Worm (Caenorhabditis elegans): ENCODE results near the gene zzz-1.

Gene zzz-1

DNA sequence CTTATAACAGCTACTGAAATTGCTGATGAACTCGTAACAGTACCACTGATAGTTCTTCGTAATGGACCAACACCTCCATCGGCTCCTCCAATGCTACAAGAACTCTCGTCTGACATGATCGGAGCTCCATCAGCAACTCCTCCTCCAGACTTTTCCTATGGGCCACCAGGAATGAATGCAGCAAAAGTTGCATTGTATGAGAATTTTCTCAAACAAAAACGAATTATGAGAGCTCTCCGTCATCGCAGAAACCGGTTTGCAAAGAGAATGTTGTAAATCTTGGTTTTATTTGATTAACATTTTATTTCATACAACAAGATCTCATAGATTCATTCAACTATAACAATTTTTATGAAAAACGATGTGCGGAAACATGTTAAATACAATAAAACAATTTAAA lies 21.4 kb downstream of the zzz-1 start:
- TF ChIP-seq C04F5.9 (tag; optimal IDR thresholded peaks at IDR 0.05) (no peak), elt-3 (tag; optimal IDR thresholded peaks at IDR 0.05) (no peak), snu-23 (GFP tag; optimal IDR thresholded peaks at IDR 0.05) (no peak), nhr-90 (tag; optimal IDR thresholded peaks at IDR 0.05; ENCODE audit: poor library complexity) (peak; percentile 28), ztf-4 (tag; optimal IDR thresholded peaks at IDR 0.05) (no peak), lin-35 (GFP tag; optimal IDR thresholded peaks at IDR 0.05) (peak in 1 of 2 experiments; percentile 9), jun-1 (tag; optimal IDR thresholded peaks at IDR 0.05) (no peak), unc-62 (GFP tag; optimal IDR thresholded peaks at IDR 0.05) (no peak), unc-98 (GFP tag; IDR thresholded peaks at IDR 0.05) (no peak), lir-3 (tag; optimal IDR thresholded peaks at IDR 0.05; ENCODE audit: poor library complexity) (no peak), egl-27 (tag; optimal IDR thresholded peaks at IDR 0.05) (no peak), unc-86 (tag; optimal IDR thresholded peaks at IDR 0.05) (no peak), hlh-17 (GFP tag; optimal IDR thresholded peaks at IDR 0.05; ENCODE audit: borderline replicate concordance) (no peak), nhr-237 (tag; optimal IDR thresholded peaks at IDR 0.05) (no peak), alr-1 (tag; optimal IDR thresholded peaks at IDR 0.05; ENCODE audit: borderline replicate concordance) (no peak), nhr-71 (tag; optimal IDR thresholded peaks at IDR 0.05) (peak; percentile 34), lin-14 (GFP tag; optimal IDR thresholded peaks at IDR 0.05) (no peak), sup-37 (GFP tag; optimal IDR thresholded peaks at IDR 0.05) (no peak), tlp-1 (tag; optimal IDR thresholded peaks at IDR 0.05) (no peak), grh-1 (GFP tag; IDR thresholded peaks at IDR 0.05) (no peak), nhr-47 (tag; optimal IDR thresholded peaks at IDR 0.05) (peak; percentile 6), ceh-8 (GFP tag; optimal IDR thresholded peaks at IDR 0.05) (no peak), efl-1 (optimal IDR thresholded peaks at IDR 0.05) (no peak), efl-1 (GFP tag; optimal IDR thresholded peaks at IDR 0.05 in 1 of 2) (peak in 1 of 2 experiments; percentile 89), egl-13 (tag; optimal IDR thresholded peaks at IDR 0.05) (no peak), lsy-2 (tag; optimal IDR thresholded peaks at IDR 0.05) (peak in 1 of 2 experiments; percentile 3), nhr-28 (tag; optimal IDR thresholded peaks at IDR 0.05) (no peak), mab-9 (GFP tag; IDR thresholded peaks at IDR 0.05) (no peak), tbx-2 (tag; optimal IDR thresholded peaks at IDR 0.05) (no peak), ets-5 (GFP tag; IDR thresholded peaks at IDR 0.05) (no peak), mdl-1 (tag; optimal IDR thresholded peaks at IDR 0.05) (no peak), sox-4 (tag; optimal IDR thresholded peaks at IDR 0.05) (no peak), isw-1 (GFP tag; IDR thresholded peaks at IDR 0.05) (no peak), sptf-1 (tag; optimal IDR thresholded peaks at IDR 0.05) (no peak), hpl-2 (GFP tag; optimal IDR thresholded peaks at IDR 0.05) (no peak), nhr-84 (tag; optimal IDR thresholded peaks at IDR 0.05) (no peak), dsc-1 (tag; optimal IDR thresholded peaks at IDR 0.05) (no peak), nhr-12 (tag; optimal IDR thresholded peaks at IDR 0.05) (no peak), unc-130 (tag; optimal IDR thresholded peaks at IDR 0.05) (no peak), unc-30 (tag; optimal IDR thresholded peaks at IDR 0.05) (no peak), C16A3.4 (tag; optimal IDR thresholded peaks at IDR 0.05) (peak; percentile 49), ceh-88 (GFP tag; IDR thresholded peaks at IDR 0.05) (no peak), pqm-1 (tag; optimal IDR thresholded peaks at IDR 0.05) (no peak), nhr-85 (tag) (peak; percentile 30), zip-4 (GFP tag; optimal IDR thresholded peaks at IDR 0.05) (no peak), ces-1 (GFP tag; optimal IDR thresholded peaks at IDR 0.05) (no peak), xbp-1 (tag; optimal IDR thresholded peaks at IDR 0.05) (no peak), rnt-1 (tag; optimal IDR thresholded peaks at IDR 0.05) (no peak), nhr-20 (tag; optimal IDR thresholded peaks at IDR 0.05) (no peak), ama-1 (optimal IDR thresholded peaks at IDR 0.05) (peak; percentile 15)

Data from whole organism, L1 larva.